Worm (Caenorhabditis elegans): ENCODE data around the gene C27C12.4.

C27C12.4 gene

DNA sequence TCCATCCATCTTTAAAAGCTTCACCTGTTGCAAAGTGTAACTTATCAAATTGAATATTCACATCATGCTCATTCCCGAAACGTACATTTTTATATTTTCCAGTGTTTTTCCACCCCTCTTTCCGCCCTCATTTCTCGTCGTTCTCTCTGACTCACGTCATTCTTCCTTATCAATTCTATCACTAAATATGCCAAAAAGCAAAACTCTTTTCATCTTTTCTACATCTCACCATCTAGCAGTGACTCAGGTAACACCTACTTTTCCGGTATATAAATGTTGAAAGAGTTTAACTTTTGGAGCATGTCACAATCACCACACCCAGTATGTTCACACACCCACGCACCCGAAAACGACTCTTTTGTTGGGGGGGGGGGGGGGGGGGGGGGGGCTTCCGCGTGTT lies 9.4 kb upstream of the C27C12.4 start:
- no peak for TF ChIP-seq nhr-76 (tag; optimal IDR thresholded peaks at IDR 0.05)
- TF ChIP-seq ces-1 (GFP tag; optimal IDR thresholded peaks at IDR 0.05) = no peak
- TF ChIP-seq pha-4 (tag; optimal IDR thresholded peaks at IDR 0.05) = no peak
- TF ChIP-seq nhr-237 (tag; optimal IDR thresholded peaks at IDR 0.05) = no peak
- no peak for TF ChIP-seq nhr-12 (tag; optimal IDR thresholded peaks at IDR 0.05)
- no peak for TF ChIP-seq ztf-11 (tag; optimal IDR thresholded peaks at IDR 0.05)
- no peak for TF ChIP-seq mep-1 (tag; optimal IDR thresholded peaks at IDR 0.05)
- no peak for TF ChIP-seq sem-2 (GFP tag; optimal IDR thresholded peaks at IDR 0.05)
- no peak for TF ChIP-seq snpc-4 (tag; optimal IDR thresholded peaks at IDR 0.05)
- no peak for TF ChIP-seq elt-1 (tag; optimal IDR thresholded peaks at IDR 0.05; ENCODE audit: borderline replicate concordance, insufficient read depth)
- no peak for TF ChIP-seq nhr-2 (tag; optimal IDR thresholded peaks at IDR 0.05)
- no peak for TF ChIP-seq lsy-2 (tag; optimal IDR thresholded peaks at IDR 0.05)
- no peak for TF ChIP-seq unc-62 (GFP tag; optimal IDR thresholded peaks at IDR 0.05)

- TF ChIP-seq sem-2 (GFP tag; optimal IDR thresholded peaks at IDR 0.05) (no peak), ces-1 (GFP tag; optimal IDR thresholded peaks at IDR 0.05) (no peak), elt-1 (tag; optimal IDR thresholded peaks at IDR 0.05; ENCODE audit: borderline replicate concordance, insufficient read depth) (no peak), ceh-83 (GFP tag; optimal IDR thresholded peaks at IDR 0.05) (no peak), nhr-237 (tag; optimal IDR thresholded peaks at IDR 0.05) (no peak), flh-1 (GFP tag; optimal IDR thresholded peaks at IDR 0.05) (no peak), sptf-1 (tag; optimal IDR thresholded peaks at IDR 0.05) (no peak), nhr-28 (tag; optimal IDR thresholded peaks at IDR 0.05) (no peak), cnd-1 (tag; optimal IDR thresholded peaks at IDR 0.05) (no peak), ceh-39 (tag; optimal IDR thresholded peaks at IDR 0.05) (no peak), ztf-11 (tag; optimal IDR thresholded peaks at IDR 0.05) (no peak), mls-2 (tag; optimal IDR thresholded peaks at IDR 0.05) (no peak), ham-2 (GFP tag; optimal IDR thresholded peaks at IDR 0.05) (no peak), lsy-2 (tag; optimal IDR thresholded peaks at IDR 0.05) (no peak), elt-3 (tag; optimal IDR thresholded peaks at IDR 0.05) (no peak), mep-1 (tag; optimal IDR thresholded peaks at IDR 0.05) (no peak), ceh-43 (GFP tag; optimal IDR thresholded peaks at IDR 0.05) (no peak)
These were observed 8.2 kb upstream of the C27C12.4 start, which contains the start of gene egrh-1 for ce11 chrX:14845637-14846036. TSS of gene egrh-1 (plus strand) at chrX:14845937.

- TF ChIP-seq mab-5 (tag; optimal IDR thresholded peaks at IDR 0.05) (no peak), nhr-12 (tag; optimal IDR thresholded peaks at IDR 0.05) (no peak), nhr-28 (tag; optimal IDR thresholded peaks at IDR 0.05) (no peak), pha-4 (tag; optimal IDR thresholded peaks at IDR 0.05) (no peak), snpc-4 (tag; optimal IDR thresholded peaks at IDR 0.05) (no peak), mls-2 (tag; optimal IDR thresholded peaks at IDR 0.05) (no peak), unc-62 (GFP tag; optimal IDR thresholded peaks at IDR 0.05) (no peak), ceh-39 (tag; optimal IDR thresholded peaks at IDR 0.05) (no peak), M03D4.4 (tag; optimal IDR thresholded peaks at IDR 0.05) (no peak), nhr-237 (tag; optimal IDR thresholded peaks at IDR 0.05) (no peak)
These were observed 4.8 kb upstream of the C27C12.4 start, which contains the start of gene acd-3 for ce11 chrX:14849054-14849453. TSS of gene acd-3 (plus strand) at chrX:14849275.

DNA sequence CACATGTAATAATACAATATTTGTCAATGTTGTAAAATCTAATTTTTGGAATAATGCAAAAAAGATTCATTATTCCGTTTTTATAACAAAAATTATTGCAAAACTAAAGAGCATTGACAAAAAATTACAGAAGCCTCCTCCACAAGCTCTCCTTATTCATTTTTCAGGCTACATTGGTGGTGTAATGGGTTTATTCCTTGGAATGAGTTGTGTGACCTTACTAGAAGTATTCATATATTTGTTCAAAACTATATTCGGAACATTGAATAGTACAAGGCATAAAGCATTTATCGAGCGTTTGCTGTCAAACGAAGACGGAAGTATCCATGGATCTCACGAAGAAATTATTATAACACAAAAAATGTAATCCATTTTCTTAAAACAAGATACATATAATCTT lies 2.0 kb upstream of the C27C12.4 start:
- TF ChIP-seq elt-3 (tag; optimal IDR thresholded peaks at IDR 0.05) = no peak
- TF ChIP-seq sem-2 (GFP tag; optimal IDR thresholded peaks at IDR 0.05) = no peak
- no peak for TF ChIP-seq drap-1 (GFP tag; optimal IDR thresholded peaks at IDR 0.05)
- TF ChIP-seq mab-5 (tag; optimal IDR thresholded peaks at IDR 0.05) = no peak
- TF ChIP-seq nhr-2 (tag; optimal IDR thresholded peaks at IDR 0.05) = no peak
- TF ChIP-seq blmp-1 (tag; optimal IDR thresholded peaks at IDR 0.05) = no peak
- no peak for TF ChIP-seq mls-2 (tag; optimal IDR thresholded peaks at IDR 0.05)
- TF ChIP-seq lin-32 (GFP tag; optimal IDR thresholded peaks at IDR 0.05) = no peak
- TF ChIP-seq elt-1 (tag; optimal IDR thresholded peaks at IDR 0.05; ENCODE audit: borderline replicate concordance, insufficient read depth) = no peak
- no peak for TF ChIP-seq unc-39 (tag; optimal IDR thresholded peaks at IDR 0.05)
- no peak for TF ChIP-seq ztf-11 (tag; optimal IDR thresholded peaks at IDR 0.05)
- no peak for TF ChIP-seq nhr-12 (tag; optimal IDR thresholded peaks at IDR 0.05)
- no peak for TF ChIP-seq ceh-39 (tag; optimal IDR thresholded peaks at IDR 0.05)
- TF ChIP-seq cnd-1 (tag; optimal IDR thresholded peaks at IDR 0.05) = no peak

DNA sequence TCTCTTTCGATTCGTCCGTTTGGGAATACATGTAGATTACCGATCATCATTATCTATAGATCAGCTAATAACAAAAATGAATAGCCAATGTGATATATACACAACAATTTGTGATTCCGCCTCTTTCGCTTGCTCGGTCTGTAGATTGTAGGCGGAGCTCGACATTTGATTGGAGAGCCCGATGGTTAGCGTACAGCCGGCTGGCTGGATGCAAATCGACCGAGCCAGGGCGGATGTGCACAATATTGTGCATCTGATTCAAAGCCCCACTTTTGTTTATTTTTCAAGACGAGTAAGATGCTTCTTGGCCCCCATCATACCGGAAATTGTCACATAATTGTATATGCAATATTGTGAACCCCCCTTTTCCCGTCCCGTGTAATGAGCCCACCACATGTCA lies 7.9 kb downstream of the C27C12.4 start, which contains the start of gene dmd-4:
TSS of gene dmd-4 (minus strand) at position 101 of the 400 bp plus-strand sequence.
- TF ChIP-seq blmp-1 (tag; optimal IDR thresholded peaks at IDR 0.05) (no peak), pha-4 (tag; optimal IDR thresholded peaks at IDR 0.05) (peak; percentile 23)

DNA sequence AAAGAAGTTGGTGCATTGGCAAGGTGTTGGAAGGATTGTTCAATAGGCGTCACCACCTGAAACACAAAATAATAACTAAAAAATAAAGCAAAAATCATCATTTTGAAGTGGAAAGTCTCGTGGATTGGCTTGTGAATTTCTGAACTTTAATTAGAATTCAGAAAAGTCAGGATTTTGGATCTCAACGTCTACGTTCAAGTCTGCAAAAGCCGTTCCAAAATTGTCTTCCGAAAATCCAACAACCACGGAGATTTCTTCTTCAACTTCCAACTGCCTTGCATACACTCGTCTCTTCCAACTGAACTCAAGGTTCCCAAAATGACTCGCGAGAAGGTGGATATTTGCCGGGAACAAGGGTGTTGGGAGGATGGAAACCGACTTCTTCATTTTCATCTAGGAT lies 11.9 kb downstream of the C27C12.4 start, which contains the start of gene C27C12.3:
TSS of gene C27C12.3 (minus strand) at position 101 of the 400 bp plus-strand sequence.
- TF ChIP-seq mab-5 (tag; optimal IDR thresholded peaks at IDR 0.05) = no peak
- no peak for TF ChIP-seq ceh-83 (GFP tag; optimal IDR thresholded peaks at IDR 0.05)
- no peak for TF ChIP-seq mls-2 (tag; optimal IDR thresholded peaks at IDR 0.05)
- no peak for TF ChIP-seq sem-2 (GFP tag; optimal IDR thresholded peaks at IDR 0.05)
- TF ChIP-seq flh-1 (GFP tag; optimal IDR thresholded peaks at IDR 0.05) = no peak
- TF ChIP-seq ceh-43 (GFP tag; optimal IDR thresholded peaks at IDR 0.05) = no peak
- TF ChIP-seq unc-39 (tag; optimal IDR thresholded peaks at IDR 0.05) = no peak
- TF ChIP-seq bed-3 (GFP tag; optimal IDR thresholded peaks at IDR 0.05) = no peak
- TF ChIP-seq nhr-12 (tag; optimal IDR thresholded peaks at IDR 0.05) = no peak
- no peak for TF ChIP-seq unc-62 (GFP tag; optimal IDR thresholded peaks at IDR 0.05)
